Worm (Caenorhabditis elegans) whole organism, L2 larva: ENCODE data around the gene pcp-3.

ENCODE experiments used
- C34F6.9 ChIP-seq: fragments of 150-350 bp; optimal IDR thresholded peaks from 2 replicates; lab custom pipeline; 2014; ENCODE audit warnings: missing biosample characterization, missing genetic modification characterization
- Y55F3AM.14 ChIP-seq: fragments of 200-800 bp; sonication (Bioruptor generic); optimal IDR thresholded peaks from 2 replicates; lab custom pipeline; 2018; ENCODE audit warnings: mild to moderate bottlenecking, missing genetic modification characterization, missing compliant biosample characterization
- ZK546.5 ChIP-seq: sonication (generic microtip); optimal IDR thresholded peaks from 2 replicates; lab custom pipeline; 2017; ENCODE audit warnings: missing biosample characterization, missing genetic modification characterization
- alr-1 ChIP-seq: fragments of 150-350 bp; optimal IDR thresholded peaks from 2 replicates; lab custom pipeline; 2014; ENCODE audit warnings: missing biosample characterization, missing genetic modification characterization
- aly-2 ChIP-seq: fragments of 150-350 bp; optimal IDR thresholded peaks from 2 replicates; lab custom pipeline; 2014; ENCODE audit warnings: missing biosample characterization, missing genetic modification characterization
- ama-1 ChIP-seq: fragments of 150-350 bp; optimal IDR thresholded peaks from 2 replicates; lab custom pipeline; 2018; ENCODE audit warnings: inconsistent platforms
- ceh-16 ChIP-seq: fragments of 150-350 bp; optimal IDR thresholded peaks from 2 replicates; lab custom pipeline; 2014; ENCODE audit warnings: missing biosample characterization, missing genetic modification characterization
- ceh-82 ChIP-seq: fragments of 150-350 bp; optimal IDR thresholded peaks from 2 replicates; lab custom pipeline; 2014; ENCODE audit warnings: missing biosample characterization, missing genetic modification characterization
- crh-2 ChIP-seq: sonication (generic microtip); optimal IDR thresholded peaks from 2 replicates; lab custom pipeline; 2017; ENCODE audit warnings: missing biosample characterization, missing genetic modification characterization
- dmd-4 ChIP-seq: sonication (generic microtip); optimal IDR thresholded peaks from 2 replicates; lab custom pipeline; 2017; ENCODE audit warnings: missing biosample characterization, missing genetic modification characterization
- egl-27 ChIP-seq: sonication (generic microtip); optimal IDR thresholded peaks from 3 replicates; lab custom pipeline; 2017; ENCODE audit warnings: missing biosample characterization, missing genetic modification reagents, missing genetic modification characterization
- elt-3 ChIP-seq: sonication (generic microtip); optimal IDR thresholded peaks from 2 replicates; lab custom pipeline; 2017; ENCODE audit warnings: missing biosample characterization, missing genetic modification characterization
- fos-1 ChIP-seq: fragments of 150-350 bp; optimal IDR thresholded peaks from 2 replicates; lab custom pipeline; 2014; ENCODE audit warnings: missing biosample characterization, missing genetic modification characterization
- gmeb-1 ChIP-seq: fragments of 150-350 bp; optimal IDR thresholded peaks from 2 replicates; lab custom pipeline; 2014; ENCODE audit warnings: missing biosample characterization, missing genetic modification characterization
- lin-11 ChIP-seq: fragments of 150-350 bp; sonication (generic microtip); optimal IDR thresholded peaks from 2 replicates; lab custom pipeline; 2014; ENCODE audit warnings: missing biosample characterization, missing genetic modification characterization, inconsistent platforms, mixed read lengths
- lin-13 ChIP-seq: fragments of 150-350 bp; optimal IDR thresholded peaks from 2 replicates; lab custom pipeline; 2014; ENCODE audit warnings: missing biosample characterization, missing genetic modification reagents, missing genetic modification characterization
- lsy-2 ChIP-seq, 2 experiments: fragments of 150-350 bp in 1 of 2; sonication (generic microtip) in 1 of 2; optimal IDR thresholded peaks; 2 replicates each; lab custom pipeline; 2014 to 2017; ENCODE audit warnings: missing biosample characterization in 2 of 2, missing genetic modification characterization in 2 of 2
- mab-5 ChIP-seq: fragments of 150-350 bp; optimal IDR thresholded peaks from 2 replicates; lab custom pipeline; 2014; ENCODE audit warnings: missing biosample characterization, missing genetic modification characterization
- mbf-1 ChIP-seq: sonication (generic microtip); optimal IDR thresholded peaks from 2 replicates; lab custom pipeline; 2017; ENCODE audit warnings: missing biosample characterization, missing genetic modification characterization
- nhr-11 ChIP-seq: fragments of 150-350 bp; optimal IDR thresholded peaks from 2 replicates; lab custom pipeline; 2014; ENCODE audit warnings: missing biosample characterization, missing genetic modification characterization
- nhr-12 ChIP-seq: fragments of 150-350 bp; optimal IDR thresholded peaks from 2 replicates; lab custom pipeline; 2014; ENCODE audit warnings: missing biosample characterization, missing genetic modification characterization
- nhr-129 ChIP-seq: fragments of 150-350 bp; optimal IDR thresholded peaks from 2 replicates; lab custom pipeline; 2014; ENCODE audit warnings: missing biosample characterization, missing genetic modification characterization
- nhr-21 ChIP-seq: fragments of 150-350 bp; optimal IDR thresholded peaks from 2 replicates; lab custom pipeline; 2014; ENCODE audit warnings: missing biosample characterization, missing genetic modification characterization
- nhr-23 ChIP-seq: fragments of 150-350 bp; optimal IDR thresholded peaks from 2 replicates; lab custom pipeline; 2014; ENCODE audit warnings: missing biosample characterization, missing genetic modification reagents, missing genetic modification characterization
- nhr-237 ChIP-seq: fragments of 150-350 bp; optimal IDR thresholded peaks from 2 replicates; lab custom pipeline; 2014; ENCODE audit warnings: missing biosample characterization, missing genetic modification characterization
- nhr-25 ChIP-seq: fragments of 150-350 bp; sonication (generic microtip); optimal IDR thresholded peaks from 3 replicates; lab custom pipeline; 2014; ENCODE audit warnings: missing biosample characterization, missing genetic modification characterization
- nhr-6 ChIP-seq: fragments of 150-350 bp; optimal IDR thresholded peaks from 2 replicates; lab custom pipeline; 2014; ENCODE audit warnings: missing biosample characterization, missing genetic modification characterization
- peb-1 ChIP-seq: fragments of 150-350 bp; optimal IDR thresholded peaks from 2 replicates; lab custom pipeline; 2014; ENCODE audit warnings: missing biosample characterization, missing genetic modification characterization
- sem-4 ChIP-seq: fragments of 150-350 bp; optimal IDR thresholded peaks from 2 replicates; lab custom pipeline; 2014; ENCODE audit warnings: missing biosample characterization, missing genetic modification reagents, missing genetic modification characterization
- sma-3 ChIP-seq: sonication (generic microtip); optimal IDR thresholded peaks from 2 replicates; lab custom pipeline; 2016; ENCODE audit warnings: missing genetic modification reagents, missing genetic modification characterization, missing compliant biosample characterization
- snpc-4 ChIP-seq: fragments of 150-350 bp; optimal IDR thresholded peaks from 2 replicates; lab custom pipeline; 2014; ENCODE audit warnings: missing biosample characterization, missing genetic modification characterization
- unc-55 ChIP-seq: fragments of 150-350 bp; sonication (generic microtip); optimal IDR thresholded peaks from 3 replicates; lab custom pipeline; 2014; ENCODE audit warnings: missing biosample characterization, missing genetic modification reagents, missing genetic modification characterization
- zag-1 ChIP-seq: fragments of 150-350 bp; optimal IDR thresholded peaks from 2 replicates; lab custom pipeline; 2014; ENCODE audit warnings: missing biosample characterization, missing genetic modification characterization
- ztf-1 ChIP-seq: fragments of 200-800 bp; sonication (Bioruptor generic); conservative IDR thresholded peaks from 2 replicates; pipeline ENCODE4 v1.3.6; 2022; ENCODE audit warnings: missing genetic modification characterization, missing compliant biosample characterization
- ztf-11 ChIP-seq: sonication (generic microtip); optimal IDR thresholded peaks from 2 replicates; lab custom pipeline; 2017; ENCODE audit warnings: missing biosample characterization, missing genetic modification characterization
- ztf-4 ChIP-seq: fragments of 150-350 bp; optimal IDR thresholded peaks from 2 replicates; lab custom pipeline; 2014; ENCODE audit warnings: missing biosample characterization, missing genetic modification characterization

Gene pcp-3

DNA sequence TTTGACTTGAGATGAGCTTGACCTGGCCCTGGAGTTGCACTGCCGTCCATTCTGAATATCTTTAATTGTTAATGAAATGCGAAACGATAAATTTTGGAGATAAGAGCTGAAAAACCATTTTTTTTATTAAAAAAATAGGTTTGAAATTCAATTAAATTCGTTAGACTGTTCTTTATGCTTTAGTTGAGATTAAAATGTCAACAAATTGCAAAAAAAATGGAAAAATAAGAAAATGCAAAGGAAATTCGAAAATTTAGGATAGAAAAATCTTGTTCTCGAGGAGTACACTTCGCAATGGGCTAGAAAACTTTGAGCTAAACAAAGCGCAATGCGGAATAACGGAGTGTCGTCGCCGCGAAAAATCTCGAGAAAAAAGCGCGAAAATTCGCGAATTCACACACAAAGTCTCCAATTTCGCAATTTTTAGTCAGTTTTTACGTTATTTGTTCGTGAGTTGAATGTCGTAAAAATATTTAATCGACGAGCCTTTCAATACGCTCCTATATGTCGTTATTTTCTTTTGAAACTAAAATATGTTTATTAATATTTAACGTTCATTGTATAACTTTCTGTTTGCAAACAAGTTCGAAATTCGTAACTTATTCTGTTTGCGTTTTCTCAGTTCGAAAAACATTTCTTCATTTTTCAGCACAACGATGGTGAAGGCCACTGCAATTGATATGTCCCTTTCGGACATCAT is 11.8 kb downstream of the pcp-3 start, which contains the start of the genes rpb-12 and aly-2:
TSS of gene rpb-12 (minus strand) at position 51 of the 700 bp plus-strand sequence.
TSS of gene aly-2 (plus strand) at position 650 of the 700 bp plus-strand sequence.
- TF ChIP-seq lin-11 (tag; lab: Kevin White, UChicago): peak; percentile 35
- peak; percentile 75 for TF ChIP-seq C34F6.9 (tag; lab: Kevin White, UChicago)
- TF ChIP-seq lsy-2 (tag; optimal IDR thresholded peaks at IDR 0.05; lab: Kevin White, UChicago): peak; percentile 35 to 73
- TF ChIP-seq snpc-4 (tag; lab: Kevin White, UChicago): peak; percentile 28
- no peak for TF ChIP-seq elt-3 (tag; lab: Kevin White, UChicago)
- no peak for TF ChIP-seq ztf-11 (tag; lab: Kevin White, UChicago)
- TF ChIP-seq ztf-4 (tag; lab: Kevin White, UChicago): no peak
- TF ChIP-seq nhr-25: no peak
- TF ChIP-seq fos-1 (tag; lab: Kevin White, UChicago): peak; percentile 33
- no peak for TF ChIP-seq zag-1 (tag; lab: Kevin White, UChicago)
- peak; percentile 39 for TF ChIP-seq sem-4
- TF ChIP-seq unc-55 (GFP tag; lab: Kevin White, UChicago): peak; percentile 85
- TF ChIP-seq nhr-6 (tag; lab: Kevin White, UChicago): peak; percentile 45
- TF ChIP-seq ceh-16 (tag; lab: Kevin White, UChicago): no peak
- no peak for TF ChIP-seq nhr-12
- TF ChIP-seq gmeb-1: peak; percentile 60
- TF ChIP-seq crh-2 (tag; lab: Kevin White, UChicago): peak; percentile 65
- no peak for TF ChIP-seq nhr-237 (tag; lab: Kevin White, UChicago)
- peak; percentile 9 for TF ChIP-seq sma-3 (GFP tag; lab: Kevin White, UChicago)
- TF ChIP-seq nhr-129 (tag; lab: Kevin White, UChicago): peak; percentile 62
- peak; percentile 57 for TF ChIP-seq lin-13 (GFP tag; lab: Kevin White, UChicago)
- TF ChIP-seq egl-27 (tag; lab: Kevin White, UChicago): peak; percentile 11
- no peak for TF ChIP-seq mab-5 (tag; lab: Kevin White, UChicago)
- TF ChIP-seq nhr-11 (tag; lab: Kevin White, UChicago): no peak

DNA sequence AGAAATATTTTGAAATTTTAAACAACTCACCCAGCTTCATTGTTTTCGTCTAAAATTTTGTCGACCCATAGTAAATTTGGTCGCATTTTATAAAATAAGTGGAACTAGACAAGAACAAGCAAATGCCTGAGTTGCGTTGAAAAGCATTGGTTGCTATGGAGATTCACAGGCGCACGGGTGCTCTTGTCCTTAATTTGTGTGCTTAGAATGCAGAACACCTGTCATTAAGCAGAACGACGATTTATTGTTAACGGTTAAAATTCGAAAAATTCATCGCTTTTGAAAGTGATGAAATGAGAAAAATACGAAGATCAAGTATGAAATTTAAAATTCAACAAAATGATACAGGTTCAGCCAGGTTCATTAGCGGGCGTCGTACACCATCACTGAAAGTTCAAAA is 12.7 kb downstream of the pcp-3 start, which contains the start of gene daf-10:
TSS of gene daf-10 (minus strand) at position 101 of the 400 bp plus-strand sequence.
- TF ChIP-seq aly-2 (no peak), nhr-23 (tag; lab: Kevin White, UChicago) (no peak), alr-1 (tag; lab: Kevin White, UChicago) (no peak), dmd-4 (tag; lab: Kevin White, UChicago) (no peak), nhr-6 (tag; lab: Kevin White, UChicago) (no peak), egl-27 (tag; lab: Kevin White, UChicago) (no peak), zag-1 (tag; lab: Kevin White, UChicago) (no peak), sma-3 (GFP tag; lab: Kevin White, UChicago) (no peak), ZK546.5 (tag; lab: Kevin White, UChicago) (no peak), nhr-21 (tag; lab: Kevin White, UChicago) (no peak)
- TF ChIP-seq, all 48 proteins: peak for 0

DNA sequence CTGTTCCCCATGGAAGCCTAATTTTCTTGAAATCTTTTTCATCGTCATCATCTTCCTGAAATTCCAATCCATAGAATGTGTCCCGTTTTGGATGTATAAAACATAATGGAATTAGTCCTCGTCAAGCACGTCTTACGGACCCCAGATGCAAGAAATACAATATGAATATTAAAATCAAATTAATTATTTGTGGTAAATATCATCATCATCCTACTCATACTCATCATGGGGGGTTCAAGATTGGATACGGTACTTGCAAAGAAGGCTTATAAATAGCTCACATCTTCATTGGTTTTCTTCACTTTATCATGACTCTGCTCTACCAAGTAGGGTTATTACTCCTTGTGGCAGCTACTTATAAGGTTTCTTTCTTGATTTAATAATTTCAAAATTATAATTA is 14.4 kb downstream of the pcp-3 start, which contains the start of gene flp-1:
TSS of gene flp-1 (plus strand) at position 301 of the 400 bp plus-strand sequence.
- TF ChIP-seq sem-4 (no peak), nhr-23 (tag; lab: Kevin White, UChicago) (no peak), dmd-4 (tag; lab: Kevin White, UChicago) (no peak), egl-27 (tag; lab: Kevin White, UChicago) (no peak), Y55F3AM.14 (GFP tag; lab: Kevin White, UChicago) (no peak), ceh-82 (tag; lab: Kevin White, UChicago) (no peak), peb-1 (tag; lab: Kevin White, UChicago) (no peak), nhr-11 (tag; lab: Kevin White, UChicago) (no peak), ama-1 (lab: Kevin White, UChicago) (no peak), mbf-1 (tag; lab: Kevin White, UChicago) (no peak), ztf-1 (GFP tag; lab: Robert Waterston, UW) (no peak), ztf-11 (tag; lab: Kevin White, UChicago) (no peak)
- TF ChIP-seq, all 48 proteins: peak for 0
